Worm (Caenorhabditis elegans) whole organism, L1 larva: Measurements from ENCODE around the gene C53A5.17.

Experiments
- C34B4.2 ChIP-seq: sonication (generic microtip); optimal IDR thresholded peaks from 2 replicates; lab custom pipeline; 2017; ENCODE audit warnings: mild to moderate bottlenecking, missing genetic modification characterization, missing compliant biosample characterization
- alr-1 ChIP-seq: fragments of 200-800 bp; sonication (Bioruptor generic); optimal IDR thresholded peaks from 2 replicates; lab custom pipeline; 2018; ENCODE audit warnings: borderline replicate concordance, mild to moderate bottlenecking, missing genetic modification characterization, missing compliant biosample characterization
- aly-2 ChIP-seq: fragments of 150-350 bp; optimal IDR thresholded peaks from 2 replicates; lab custom pipeline; 2014; ENCODE audit warnings: missing biosample characterization, missing genetic modification characterization
- ceh-63 ChIP-seq: fragments of 200-800 bp; sonication (Bioruptor generic); optimal IDR thresholded peaks from 2 replicates; lab custom pipeline; 2018; ENCODE audit warnings: mild to moderate bottlenecking, missing genetic modification characterization, missing compliant biosample characterization
- ceh-88 ChIP-seq: fragments of 200-800 bp; sonication (Bioruptor generic); IDR thresholded peaks from 2 replicates; pipeline ENCODE4 v1.3.6; 2022; ENCODE audit warnings: missing genetic modification characterization, missing compliant biosample characterization
- dsc-1 ChIP-seq: sonication (generic microtip); optimal IDR thresholded peaks from 2 replicates; lab custom pipeline; 2016; ENCODE audit warnings: mild to moderate bottlenecking, missing genetic modification characterization, missing compliant biosample characterization
- efl-1 ChIP-seq, 4 experiments: fragments of 150-350 bp; optimal IDR thresholded peaks in 3 of 4; peaks in 1 of 4; 1 replicate in 1 of 4; 2 replicates in 3 of 4; lab custom pipeline; 2014; ENCODE audit warnings: missing biosample characterization in 2 of 4, missing genetic modification characterization in 2 of 4, missing genetic modification reagents in 2 of 4
- egl-13 ChIP-seq: sonication (generic microtip); optimal IDR thresholded peaks from 2 replicates; lab custom pipeline; 2016; ENCODE audit warnings: missing genotype, missing genetic modification reagents, missing genetic modification characterization, missing compliant biosample characterization
- elt-2 ChIP-seq: sonication (generic microtip); optimal IDR thresholded peaks from 2 replicates; lab custom pipeline; 2016; ENCODE audit warnings: missing genetic modification characterization, mild to moderate bottlenecking, inconsistent platforms, missing compliant biosample characterization, missing genetic modification reagents
- elt-3 ChIP-seq, 6 experiments: fragments of 150-350 bp in 1 of 6; sonication (generic microtip); optimal IDR thresholded peaks; 2 replicates each; lab custom pipeline; 2017 to 2018; ENCODE audit warnings: missing biosample characterization in 6 of 6, missing genetic modification characterization in 6 of 6, inconsistent platforms in 1 of 6
- fkh-4 ChIP-seq: sonication (generic microtip); optimal IDR thresholded peaks from 2 replicates; lab custom pipeline; 2016; ENCODE audit warnings: missing compliant biosample characterization, missing genetic modification characterization, borderline replicate concordance
- fos-1 ChIP-seq: fragments of 150-350 bp; optimal IDR thresholded peaks from 2 replicates; lab custom pipeline; 2014; ENCODE audit warnings: missing biosample characterization, missing genetic modification characterization
- hpl-2 ChIP-seq: fragments of 150-350 bp; optimal IDR thresholded peaks from 2 replicates; lab custom pipeline; 2014; ENCODE audit warnings: missing biosample characterization, missing genetic modification reagents, missing genetic modification characterization
- isw-1 ChIP-seq: fragments of 200-800 bp; sonication (Bioruptor generic); IDR thresholded peaks from 2 replicates; pipeline ENCODE4 v1.3.6; 2022; ENCODE audit warnings: missing genetic modification characterization, missing compliant biosample characterization
- jun-1 ChIP-seq: fragments of 150-350 bp; optimal IDR thresholded peaks from 2 replicates; lab custom pipeline; 2014; ENCODE audit warnings: missing biosample characterization, missing genetic modification reagents, missing genetic modification characterization
- lin-13 ChIP-seq: fragments of 150-350 bp; optimal IDR thresholded peaks from 2 replicates; lab custom pipeline; 2014; ENCODE audit warnings: missing biosample characterization, missing genetic modification reagents, missing genetic modification characterization
- nhr-12 ChIP-seq: sonication (generic microtip); optimal IDR thresholded peaks from 2 replicates; lab custom pipeline; 2017; ENCODE audit warnings: missing biosample characterization, missing genetic modification characterization
- nhr-19 ChIP-seq: fragments of 200-800 bp; sonication (Bioruptor generic); conservative IDR thresholded peaks from 2 replicates; pipeline ENCODE4 v1.3.6; 2022; ENCODE audit warnings: missing genetic modification characterization, missing compliant biosample characterization
- nhr-20 ChIP-seq: sonication (generic microtip); optimal IDR thresholded peaks from 2 replicates; lab custom pipeline; 2016; ENCODE audit warnings: mild to moderate bottlenecking, missing genetic modification characterization, missing compliant biosample characterization
- nhr-237 ChIP-seq: fragments of 150-350 bp; optimal IDR thresholded peaks from 2 replicates; lab custom pipeline; 2014; ENCODE audit warnings: missing biosample characterization, missing genetic modification characterization
- nhr-28 ChIP-seq: fragments of 150-350 bp; optimal IDR thresholded peaks from 2 replicates; lab custom pipeline; 2014; ENCODE audit warnings: missing biosample characterization, missing genetic modification characterization
- nhr-76 ChIP-seq: sonication (generic microtip); optimal IDR thresholded peaks from 2 replicates; lab custom pipeline; 2017; ENCODE audit warnings: missing biosample characterization, missing genetic modification characterization
- nhr-77 ChIP-seq: fragments of 150-350 bp; optimal IDR thresholded peaks from 2 replicates; lab custom pipeline; 2014; ENCODE audit warnings: missing biosample characterization, missing genetic modification characterization
- pqm-1 ChIP-seq: sonication (generic microtip); optimal IDR thresholded peaks from 3 replicates; lab custom pipeline; 2017; ENCODE audit warnings: missing biosample characterization, missing genetic modification characterization
- sox-4 ChIP-seq: sonication (generic microtip); optimal IDR thresholded peaks from 2 replicates; lab custom pipeline; 2016; ENCODE audit warnings: missing genetic modification characterization, missing compliant biosample characterization
- swsn-7 ChIP-seq: sonication (generic microtip); optimal IDR thresholded peaks from 2 replicates; lab custom pipeline; 2016; ENCODE audit warnings: missing genetic modification characterization, missing compliant biosample characterization
- tlp-1 ChIP-seq: fragments of 150-350 bp; optimal IDR thresholded peaks from 2 replicates; lab custom pipeline; 2014; ENCODE audit warnings: missing biosample characterization, missing genetic modification characterization
- unc-30 ChIP-seq: sonication (generic microtip); optimal IDR thresholded peaks from 2 replicates; lab custom pipeline; 2017; ENCODE audit warnings: missing biosample characterization, missing genetic modification characterization
- xbp-1 ChIP-seq: sonication (generic microtip); optimal IDR thresholded peaks from 2 replicates; lab custom pipeline; 2016; ENCODE audit warnings: missing genetic modification characterization, missing compliant biosample characterization
- zag-1 ChIP-seq: fragments of 150-350 bp; optimal IDR thresholded peaks from 2 replicates; lab custom pipeline; 2014; ENCODE audit warnings: missing biosample characterization, missing genetic modification characterization
- ztf-4 ChIP-seq: fragments of 150-350 bp; optimal IDR thresholded peaks from 2 replicates; lab custom pipeline; 2014; ENCODE audit warnings: missing biosample characterization, missing genetic modification characterization

C53A5.17 gene

DNA sequence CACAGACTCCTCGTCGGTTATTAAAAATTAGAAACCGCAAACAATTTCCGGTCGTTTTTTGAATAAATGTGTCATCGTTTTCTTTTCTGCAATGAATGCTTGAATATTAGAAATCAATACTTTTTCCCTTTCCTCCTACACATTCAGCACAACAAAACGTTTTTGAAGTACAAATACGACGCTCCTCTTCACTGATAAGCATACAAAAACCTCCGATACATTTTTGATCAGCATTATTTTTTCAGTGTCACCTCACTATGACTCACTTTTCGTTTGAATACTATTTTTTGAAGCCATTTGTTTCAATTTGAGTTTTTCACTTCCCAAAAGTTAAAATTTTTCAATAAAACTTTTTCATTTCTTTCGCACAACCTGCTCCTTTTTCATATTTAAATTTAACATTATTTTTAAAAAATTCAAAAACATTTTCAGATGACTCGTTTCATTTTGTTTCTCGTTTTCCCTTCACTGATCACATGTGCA lies 38.1 kb downstream of the C53A5.17 start, which contains the start of gene R02D5.3:
TSS of gene R02D5.3 (plus strand) at position 433 of the 483 bp plus-strand sequence.
- TF ChIP-seq elt-2 (tag; lab: Kevin White, UChicago) (peak; percentile 34), nhr-28 (tag; lab: Kevin White, UChicago) (no peak), nhr-12 (tag; lab: Kevin White, UChicago) (no peak)
- TF ChIP-seq, all 84 proteins: peak for 1

DNA sequence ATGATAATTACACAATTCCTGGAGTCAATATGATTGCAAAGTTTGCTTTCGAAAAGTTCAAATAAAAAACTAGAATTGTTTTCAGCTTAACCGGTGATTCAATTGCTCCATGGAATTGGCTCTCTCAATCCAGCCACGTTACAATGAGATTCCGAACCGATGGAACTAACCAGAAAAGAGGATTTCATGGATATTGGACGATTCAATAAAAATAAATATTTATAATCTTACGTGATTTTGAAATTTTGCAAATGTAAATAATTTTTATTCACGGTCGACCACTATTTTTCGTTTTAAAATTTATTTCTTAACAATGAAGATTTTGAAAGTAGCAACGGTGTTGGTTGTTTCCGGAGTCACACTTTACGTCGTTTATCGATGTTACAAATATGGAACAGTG lies 38.9 kb downstream of the C53A5.17 start, which contains the start of gene R02D5.10:
TSS of gene R02D5.10 (plus strand) at position 301 of the 400 bp plus-strand sequence.
- no peak for TF ChIP-seq aly-2 (tag; lab: Kevin White, UChicago)
- TF ChIP-seq nhr-19 (GFP tag; lab: Robert Waterston, UW), result no peak
- no peak for TF ChIP-seq elt-3 (tag; optimal IDR thresholded peaks at IDR 0.05; lab: Kevin White, UChicago)
- TF ChIP-seq zag-1 (tag; lab: Kevin White, UChicago), result no peak
- no peak for TF ChIP-seq ceh-88 (GFP tag; lab: Robert Waterston, UW)
- TF ChIP-seq nhr-20 (tag; lab: Kevin White, UChicago), result no peak
- TF ChIP-seq C34B4.2 (tag; lab: Kevin White, UChicago), result no peak
- no peak for TF ChIP-seq swsn-7 (tag; lab: Kevin White, UChicago)

DNA sequence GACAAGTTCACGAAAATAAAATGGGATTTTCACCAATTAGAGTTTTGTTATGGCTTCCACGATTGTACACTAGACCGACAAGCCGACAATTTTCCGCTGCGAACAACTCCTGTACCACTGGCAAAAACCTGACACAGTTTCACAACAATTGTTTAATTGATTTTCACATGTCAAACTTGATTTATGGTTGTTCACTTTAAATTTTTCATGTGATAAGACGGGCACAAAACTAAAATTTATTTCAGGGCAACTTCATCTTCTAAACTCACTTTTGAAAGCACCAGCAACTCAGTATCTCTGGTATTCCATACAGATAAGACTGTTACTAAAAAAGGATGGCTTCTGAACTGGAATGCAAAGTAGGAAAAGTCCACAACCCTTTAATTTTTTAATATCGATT lies 39.5 kb downstream of the C53A5.17 start, which contains the start of gene R02D5.7:
TSS of gene R02D5.7 (minus strand) at position 101 of the 400 bp plus-strand sequence.
- TF ChIP-seq ceh-63 (GFP tag; lab: Kevin White, UChicago) (no peak), unc-30 (tag; lab: Kevin White, UChicago) (no peak)

DNA sequence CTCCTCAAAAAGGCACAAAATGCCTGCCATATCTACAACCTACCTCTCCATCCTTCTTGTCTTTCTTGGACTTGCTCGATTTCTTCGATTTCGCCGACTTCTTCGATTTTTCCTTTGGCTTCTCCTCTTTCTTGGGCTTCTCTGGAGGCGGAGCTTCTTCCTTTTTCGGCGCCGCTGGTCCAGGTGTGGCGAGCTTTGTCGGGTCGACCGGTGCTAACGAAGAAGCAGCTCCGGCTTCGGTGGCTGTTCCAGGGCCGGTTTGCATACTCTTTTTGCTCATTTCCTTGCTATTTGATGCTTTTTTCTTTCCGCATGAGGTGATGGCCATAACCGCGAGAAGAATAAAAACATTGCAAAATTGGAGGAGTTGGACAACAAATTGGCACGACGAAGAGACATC lies 40.4 kb downstream of the C53A5.17 start:
- TF ChIP-seq tlp-1, result no peak
- no peak for TF ChIP-seq nhr-237 (tag; lab: Kevin White, UChicago)
- no peak for TF ChIP-seq sox-4 (tag; lab: Kevin White, UChicago)
- no peak for TF ChIP-seq zag-1 (tag; lab: Kevin White, UChicago)

DNA sequence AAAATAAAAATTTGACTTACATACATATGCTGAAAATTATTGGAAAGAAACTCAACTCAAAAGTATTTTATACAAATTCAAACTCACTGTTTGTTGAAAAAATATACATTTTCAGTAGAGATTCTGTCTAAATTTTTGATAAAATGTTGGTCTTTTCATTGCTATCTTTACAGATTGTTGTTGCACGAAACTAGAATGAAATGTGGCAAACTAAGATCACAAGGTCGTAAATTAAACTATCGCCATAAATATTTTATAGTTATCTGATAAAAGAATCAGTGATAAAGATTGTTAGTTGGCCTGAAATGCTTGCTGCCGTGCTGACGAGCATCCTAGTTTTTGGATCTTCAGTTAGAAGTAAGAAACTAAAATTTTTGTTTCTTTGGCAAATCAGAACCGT lies 41.9 kb downstream of the C53A5.17 start, which contains the start of gene clec-55:
TSS of gene clec-55 (plus strand) at position 301 of the 400 bp plus-strand sequence.
- TF ChIP-seq elt-2 (tag; lab: Kevin White, UChicago), result peak; percentile 40
- no peak for TF ChIP-seq jun-1 (tag; lab: Kevin White, UChicago)

- TF ChIP-seq elt-2 (tag; lab: Kevin White, UChicago), result peak; percentile 52
- TF ChIP-seq efl-1 (optimal IDR thresholded peaks at IDR 0.05; lab: Kevin White, UChicago), result no peak
- peak in 1 of 2 experiments; percentile 63 for TF ChIP-seq efl-1 (GFP tag; optimal IDR thresholded peaks at IDR 0.05 in 1 of 2; lab: Kevin White, UChicago)
- TF ChIP-seq alr-1 (tag; lab: Kevin White, UChicago), result no peak
Measured at ce11 chrV:14476680-14477079, 44.2 kb downstream of the C53A5.17 start, which contains the start of gene clec-54. clec-54 (plus strand) TSS chrV:14476903.

DNA sequence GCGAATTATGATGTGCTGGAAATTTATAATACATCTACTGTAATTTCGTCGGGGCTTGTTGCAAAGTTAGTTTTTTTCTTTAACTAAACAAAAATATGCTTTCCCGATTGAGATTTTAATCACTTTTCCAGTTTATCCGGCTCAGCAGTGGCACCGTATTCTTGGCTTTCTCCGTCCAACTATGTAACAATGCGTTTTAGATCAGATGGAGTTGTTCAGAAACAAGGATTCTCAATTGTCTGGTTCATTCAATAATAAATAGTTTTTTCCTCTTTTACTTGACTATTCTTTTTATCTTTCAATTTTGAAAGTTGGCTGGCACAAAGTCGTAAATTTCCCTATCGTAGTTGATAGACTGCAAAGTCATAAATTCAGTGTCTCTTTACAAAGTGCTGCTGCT lies 46.8 kb downstream of the C53A5.17 start, which contains the start of gene clec-56:
TSS of gene clec-56 (plus strand) at position 301 of the 400 bp plus-strand sequence.
- no peak for TF ChIP-seq hpl-2 (GFP tag; lab: Kevin White, UChicago)
- no peak for TF ChIP-seq dsc-1 (tag; lab: Kevin White, UChicago)
- no peak for TF ChIP-seq pqm-1 (tag; lab: Kevin White, UChicago)
- no peak for TF ChIP-seq nhr-12 (tag; lab: Kevin White, UChicago)
- TF ChIP-seq ztf-4 (tag; lab: Kevin White, UChicago), result no peak
- TF ChIP-seq nhr-77 (tag; lab: Kevin White, UChicago), result no peak
- no peak for TF ChIP-seq xbp-1 (tag; lab: Kevin White, UChicago)
- no peak for TF ChIP-seq sox-4 (tag; lab: Kevin White, UChicago)
- TF ChIP-seq fkh-4 (tag; lab: Kevin White, UChicago), result no peak
- no peak for TF ChIP-seq egl-13 (tag; lab: Kevin White, UChicago)
- no peak for TF ChIP-seq lin-13 (GFP tag; lab: Kevin White, UChicago)
- no peak for TF ChIP-seq nhr-76
- TF ChIP-seq fos-1 (tag; lab: Kevin White, UChicago), result no peak
- TF ChIP-seq isw-1 (GFP tag; lab: Robert Waterston, UW), result no peak
- TF ChIP-seq, all 84 proteins: peak for 0
